Fruit fly (Drosophila melanogaster) whole organism, embryonic: Measurements from ENCODE around the gene CG14866.

Experiments used
- ATbp ChIP-seq: fragments of 200-800 bp; sonication (Bioruptor generic); optimal IDR thresholded peaks from 2 replicates; lab custom pipeline; 2017; ENCODE audit warnings: missing biosample characterization, mild to moderate bottlenecking, missing genetic modification characterization, missing genetic modification reagents
- Asciz ChIP-seq: fragments of 200-800 bp; sonication (Bioruptor generic); optimal IDR thresholded peaks from 2 replicates; lab custom pipeline; 2017; ENCODE audit warnings: missing biosample characterization, mild to moderate bottlenecking, missing genetic modification characterization, missing genetic modification reagents
- CG1024 ChIP-seq: fragments of 200-800 bp; sonication (Bioruptor generic); IDR thresholded peaks from 2 replicates; pipeline ENCODE4 v1.3.6; 2022; ENCODE audit warnings: missing biosample characterization, missing genetic modification characterization
- CG12155 ChIP-seq: fragments of 200-800 bp; sonication (Bioruptor generic); optimal IDR thresholded peaks from 3 replicates; lab custom pipeline; 2016; ENCODE audit warnings: missing biosample characterization, missing genetic modification characterization
- CG12299 ChIP-seq: fragments of 200-800 bp; sonication (Bioruptor generic); optimal IDR thresholded peaks from 2 replicates; lab custom pipeline; 2018; ENCODE audit warnings: missing biosample characterization, mild to moderate bottlenecking, missing genetic modification characterization
- CG12391 ChIP-seq: fragments of 200-800 bp; sonication (Bioruptor generic); optimal IDR thresholded peaks from 3 replicates; lab custom pipeline; 2018; ENCODE audit warnings: missing biosample characterization, mild to moderate bottlenecking, missing genetic modification characterization, moderate library complexity
- CG12769 ChIP-seq: fragments of 200-800 bp; sonication (Bioruptor generic); optimal IDR thresholded peaks from 2 replicates; lab custom pipeline; 2019; ENCODE audit warnings: missing biosample characterization, mild to moderate bottlenecking, missing genetic modification characterization, moderate library complexity
- CG13296 ChIP-seq: fragments of 200-800 bp; sonication (Bioruptor generic); optimal IDR thresholded peaks from 3 replicates; lab custom pipeline; 2018; ENCODE audit warnings: missing biosample characterization, mild to moderate bottlenecking, missing genetic modification characterization
- CG13424 ChIP-seq: fragments of 200-800 bp; sonication (Bioruptor generic); optimal IDR thresholded peaks from 2 replicates; lab custom pipeline; 2019; ENCODE audit warnings: missing biosample characterization, mild to moderate bottlenecking, missing genetic modification characterization, moderate library complexity
- CG13894 ChIP-seq: fragments of 200-800 bp; sonication (Bioruptor generic); optimal IDR thresholded peaks from 3 replicates; lab custom pipeline; 2018; ENCODE audit warnings: missing biosample characterization, mild to moderate bottlenecking, missing genetic modification characterization, moderate library complexity
- CG15601 ChIP-seq: fragments of 200-800 bp; sonication (Bioruptor generic); optimal IDR thresholded peaks from 3 replicates; lab custom pipeline; 2019; ENCODE audit warnings: missing biosample characterization, mild to moderate bottlenecking, missing genetic modification characterization, moderate library complexity
- CG15696 ChIP-seq: fragments of 200-800 bp; sonication (Bioruptor generic); optimal IDR thresholded peaks from 2 replicates; lab custom pipeline; 2019; ENCODE audit warnings: missing biosample characterization, mild to moderate bottlenecking, missing genetic modification characterization, moderate library complexity
- CG17385 ChIP-seq: fragments of 200-800 bp; sonication (Bioruptor generic); optimal IDR thresholded peaks from 3 replicates; lab custom pipeline; 2018; ENCODE audit warnings: missing biosample characterization, mild to moderate bottlenecking, missing genetic modification characterization
- CG17802 ChIP-seq: fragments of 200-800 bp; sonication (Bioruptor generic); optimal IDR thresholded peaks from 2 replicates; lab custom pipeline; 2018; ENCODE audit warnings: missing biosample characterization, mild to moderate bottlenecking, missing genetic modification characterization, moderate library complexity
- CG18764 ChIP-seq: fragments of 200-800 bp; sonication (Bioruptor generic); optimal IDR thresholded peaks from 3 replicates; lab custom pipeline; 2016; ENCODE audit warnings: missing biosample characterization, missing genetic modification characterization
- CG2875 ChIP-seq: fragments of 200-800 bp; sonication (Bioruptor generic); optimal IDR thresholded peaks from 2 replicates; lab custom pipeline; 2017; ENCODE audit warnings: missing biosample characterization, mild to moderate bottlenecking, missing genetic modification characterization, missing genetic modification reagents
- CG30403 ChIP-seq: fragments of 200-800 bp; sonication (Bioruptor generic); optimal IDR thresholded peaks from 3 replicates; lab custom pipeline; 2016; ENCODE audit warnings: missing biosample characterization, missing genetic modification characterization
- CG32532 ChIP-seq: fragments of 200-800 bp; sonication (Bioruptor generic); IDR thresholded peaks from 2 replicates; pipeline ENCODE4 v1.3.6; 2022; ENCODE audit warnings: missing biosample characterization, missing genetic modification characterization
- CG3281 ChIP-seq: fragments of 200-800 bp; sonication (Bioruptor generic); optimal IDR thresholded peaks from 3 replicates; lab custom pipeline; 2017; ENCODE audit warnings: missing biosample characterization, mild to moderate bottlenecking, missing genetic modification characterization
- CG33213 ChIP-seq: fragments of 200-800 bp; sonication (Bioruptor generic); optimal IDR thresholded peaks from 3 replicates; lab custom pipeline; 2016; ENCODE audit warnings: missing biosample characterization, missing genetic modification characterization
- CG34224 ChIP-seq: fragments of 200-800 bp; sonication (Bioruptor generic); IDR thresholded peaks from 3 replicates; pipeline ENCODE4 v1.3.6; 2022; ENCODE audit warnings: missing biosample characterization, missing genetic modification characterization; ENCODE audit not compliant: partially characterized antibody
- CG6272 ChIP-seq: fragments of 200-800 bp; sonication (Bioruptor generic); IDR thresholded peaks from 2 replicates; pipeline ENCODE4 v1.3.6; 2022; ENCODE audit warnings: missing biosample characterization, missing genetic modification characterization
- CG6765 ChIP-seq: fragments of 200-800 bp; sonication (Bioruptor generic); optimal IDR thresholded peaks from 3 replicates; lab custom pipeline; 2017; ENCODE audit warnings: missing biosample characterization, mild to moderate bottlenecking, missing genetic modification characterization
- CG8281 ChIP-seq: fragments of 200-800 bp; sonication (Bioruptor generic); optimal IDR thresholded peaks from 2 replicates; lab custom pipeline; 2018; ENCODE audit warnings: missing biosample characterization, mild to moderate bottlenecking, missing genetic modification characterization, moderate library complexity
- CG8765 ChIP-seq: fragments of 200-800 bp; sonication (Bioruptor generic); IDR thresholded peaks from 2 replicates; pipeline ENCODE4 v1.3.6; 2022; ENCODE audit warnings: missing biosample characterization, missing genetic modification characterization
- CG9609 ChIP-seq: fragments of 200-800 bp; sonication (Bioruptor generic); optimal IDR thresholded peaks from 3 replicates; lab custom pipeline; 2016; ENCODE audit warnings: missing biosample characterization, missing genetic modification characterization
- GATAe ChIP-seq: fragments of 200-800 bp; sonication (Bioruptor generic); conservative IDR thresholded peaks from 2 replicates; pipeline ENCODE4 v1.3.6; 2022; ENCODE audit warnings: missing biosample characterization, missing genetic modification characterization
- Jarid2 ChIP-seq: fragments of 200-800 bp; sonication (Bioruptor generic); optimal IDR thresholded peaks from 3 replicates; lab custom pipeline; 2017; ENCODE audit warnings: mild to moderate bottlenecking, missing biosample characterization, missing genetic modification reagents, missing genetic modification characterization
- MESR4 ChIP-seq: fragments of 200-800 bp; sonication (Bioruptor generic); optimal IDR thresholded peaks from 2 replicates; lab custom pipeline; 2018; ENCODE audit warnings: missing biosample characterization, mild to moderate bottlenecking, missing genetic modification characterization, moderate library complexity
- NfI ChIP-seq: fragments of 200-800 bp; sonication (Bioruptor generic); optimal IDR thresholded peaks from 3 replicates; lab custom pipeline; 2018; ENCODE audit warnings: missing biosample characterization, mild to moderate bottlenecking, missing genetic modification characterization, moderate library complexity
- Optix ChIP-seq: fragments of 200-800 bp; sonication (Bioruptor generic); IDR thresholded peaks from 3 replicates; pipeline ENCODE4 v1.3.6; 2022; ENCODE audit warnings: missing biosample characterization, missing genetic modification characterization
- Sin3A ChIP-seq: fragments of >200 bp; optimal IDR thresholded peaks from 2 replicates; lab custom pipeline; 2018
- Sox100B ChIP-seq: fragments of 200-800 bp; sonication (Bioruptor generic); optimal IDR thresholded peaks from 3 replicates; lab custom pipeline; 2018; ENCODE audit warnings: missing biosample characterization, mild to moderate bottlenecking, missing genetic modification characterization
- Sry-δ ChIP-seq: fragments of 200-800 bp; sonication (Bioruptor generic); optimal IDR thresholded peaks from 2 replicates; lab custom pipeline; 2016; ENCODE audit warnings: missing biosample characterization, missing genetic modification characterization
- Taf1 ChIP-seq: fragments of 200-800 bp; sonication (Bioruptor generic); IDR thresholded peaks from 2 replicates; pipeline ENCODE4 v1.3.6; 2022; ENCODE audit warnings: missing biosample characterization, missing genetic modification characterization
- ac ChIP-seq: fragments of 200-800 bp; sonication (Bioruptor generic); optimal IDR thresholded peaks from 3 replicates; lab custom pipeline; 2017; ENCODE audit warnings: missing biosample characterization, mild to moderate bottlenecking, missing genetic modification characterization
- al ChIP-seq: fragments of 200-800 bp; sonication (Bioruptor generic); IDR thresholded peaks from 2 replicates; pipeline ENCODE4 v1.3.6; 2022; ENCODE audit warnings: missing biosample characterization, missing genetic modification characterization
- corto ChIP-seq: fragments of 200-800 bp; sonication (Bioruptor generic); optimal IDR thresholded peaks from 2 replicates; lab custom pipeline; 2016; ENCODE audit warnings: missing biosample characterization, mild to moderate bottlenecking, missing genetic modification characterization, moderate library complexity
- dimm ChIP-seq: fragments of 200-800 bp; sonication (Bioruptor generic); IDR thresholded peaks from 2 replicates; pipeline ENCODE4 v1.3.6; 2022; ENCODE audit warnings: missing biosample characterization, missing genetic modification characterization
- en ChIP-seq: fragments of 200-800 bp; sonication (Bioruptor generic); optimal IDR thresholded peaks from 2 replicates; lab custom pipeline; 2016; ENCODE audit warnings: missing biosample characterization, missing genetic modification characterization
- jigr1 ChIP-seq: fragments of 200-800 bp; sonication (Bioruptor generic); IDR thresholded peaks from 3 replicates; pipeline ENCODE4 v1.3.6; 2022; ENCODE audit warnings: missing biosample characterization, missing genetic modification characterization
- odd ChIP-seq: fragments of 200-800 bp; sonication (Bioruptor generic); optimal IDR thresholded peaks from 2 replicates; lab custom pipeline; 2017; ENCODE audit warnings: missing biosample characterization, mild to moderate bottlenecking, missing genetic modification characterization
- p53 ChIP-seq: fragments of 200-800 bp; sonication (Bioruptor generic); optimal IDR thresholded peaks from 2 replicates; lab custom pipeline; 2016; ENCODE audit warnings: missing biosample characterization, missing genetic modification characterization
- pan ChIP-seq, 4 experiments: fragments of >200 bp in 3 of 4; fragments of 200-800 bp in 1 of 4; sonication (Bioruptor generic) in 1 of 4; optimal IDR thresholded peaks in 3 of 4; IDR thresholded peaks in 1 of 4; 2 replicates each; pipeline versions ENCODE4 v1.3.6 to Lab custom; 2017 to 2022; ENCODE audit warnings: missing biosample characterization in 2 of 4, missing genetic modification characterization in 2 of 4, mixed read lengths in 1 of 4
- pb ChIP-seq: fragments of 200-800 bp; sonication (Bioruptor generic); optimal IDR thresholded peaks from 3 replicates; lab custom pipeline; 2016; ENCODE audit warnings: missing biosample characterization, missing genetic modification characterization
- pum ChIP-seq: fragments of 200-800 bp; sonication (Bioruptor generic); optimal IDR thresholded peaks from 2 replicates; lab custom pipeline; 2016; ENCODE audit warnings: missing biosample characterization, missing genetic modification characterization
- sens-2 ChIP-seq: fragments of 200-800 bp; sonication (Bioruptor generic); IDR thresholded peaks from 2 replicates; pipeline ENCODE4 v1.3.6; 2022; ENCODE audit warnings: missing biosample characterization, missing genetic modification characterization
- shn ChIP-seq: fragments of 200-800 bp; sonication (Bioruptor generic); optimal IDR thresholded peaks from 3 replicates; lab custom pipeline; 2016; ENCODE audit warnings: missing biosample characterization, missing genetic modification characterization
- zfh1 ChIP-seq: fragments of 200-800 bp; sonication (Bioruptor generic); IDR thresholded peaks from 3 replicates; pipeline ENCODE4 v1.3.6; 2022; ENCODE audit warnings: missing biosample characterization, missing genetic modification characterization

CG14866 gene

DNA sequence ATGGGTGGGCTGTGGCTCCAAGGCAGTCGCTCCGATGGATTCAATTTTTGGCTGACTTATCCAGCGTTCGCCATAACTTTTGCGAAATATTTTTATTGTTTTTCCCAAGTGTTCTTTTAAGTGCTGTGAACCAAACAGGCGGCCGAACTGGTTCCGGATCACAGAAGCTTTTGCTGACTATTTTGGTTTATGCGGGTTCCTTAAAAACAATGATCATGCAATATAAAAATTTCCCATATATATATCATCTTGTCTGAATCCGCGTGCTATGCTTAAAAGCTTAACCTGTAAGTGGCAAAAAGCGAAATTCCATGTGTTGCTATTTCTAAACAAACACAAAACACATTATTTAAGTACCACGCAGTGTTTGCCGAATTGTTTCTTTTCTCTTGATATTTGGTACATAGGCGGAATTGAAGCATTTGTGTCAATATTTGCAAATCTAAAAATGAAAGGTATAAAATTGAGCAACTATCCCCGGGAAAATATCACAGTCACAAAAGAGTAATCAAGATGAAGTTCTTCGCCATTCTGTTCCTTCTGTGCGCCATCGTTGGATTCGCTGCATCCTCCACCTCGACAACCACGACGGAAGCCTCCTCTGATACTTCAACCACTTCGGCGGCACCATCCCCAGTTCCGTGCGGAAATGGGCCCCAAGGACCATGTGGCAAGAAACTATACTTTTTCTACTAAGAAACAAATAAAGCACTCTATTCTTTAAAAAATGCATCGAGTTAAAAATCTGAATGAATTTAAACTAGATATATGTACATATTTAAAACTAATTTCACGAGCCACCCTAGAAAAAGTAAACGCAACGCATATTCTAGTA is 3.9 kb downstream of the CG14866 start, which contains the start of the genes CG6276 and CG44040 (continued):
- TF ChIP-seq Sin3A (lab: Kevin White, UChicago) (peak; percentile 8), pan (optimal IDR thresholded peaks at IDR 0.05; lab: Kevin White, UChicago) (no peak), pan (GFP tag; optimal IDR thresholded peaks at IDR 0.05 in 1 of 2, IDR thresholded peaks at IDR 0.05 in 1 of 2) (peak in 1 of 2 experiments; percentile 49), corto (GFP tag; lab: Kevin White, UChicago) (no peak), CG17385 (no peak), odd (GFP tag; lab: Kevin White, UChicago) (no peak), GATAe (no peak), CG6272 (GFP tag; lab: Robert Waterston, UW) (no peak), pum (GFP tag; lab: Kevin White, UChicago) (peak; percentile 33), pb (no peak), Sry-δ (GFP tag; lab: Kevin White, UChicago) (peak; percentile 15), CG15696 (tag; lab: Kevin White, UChicago) (peak; percentile 16), CG12769 (peak; percentile 71), CG9609 (GFP tag; lab: Kevin White, UChicago) (peak; percentile 32), dimm (GFP tag; lab: Robert Waterston, UW) (no peak), CG8281 (tag; lab: Kevin White, UChicago) (peak; percentile 38), CG2875 (GFP tag; lab: Kevin White, UChicago) (peak; percentile 14), jigr1 (GFP tag; lab: Robert Waterston, UW) (no peak), Sox100B (GFP tag; lab: Kevin White, UChicago) (no peak), CG33213 (GFP tag; lab: Kevin White, UChicago) (peak; percentile 14), CG12155 (GFP tag; lab: Kevin White, UChicago) (peak; percentile 5), CG13894 (tag; lab: Kevin White, UChicago) (peak; percentile 20), CG3281 (peak; percentile 70), Taf1 (no peak), CG12299 (tag; lab: Kevin White, UChicago) (peak; percentile 56), CG13296 (GFP tag; lab: Kevin White, UChicago) (peak; percentile 43), CG13424 (tag; lab: Kevin White, UChicago) (peak; percentile 55), Optix (GFP tag; lab: Robert Waterston, UW) (0 out of 3 replicates have a peak, but pooled peaks have one; percentile 27), Asciz (GFP tag; lab: Kevin White, UChicago) (peak; percentile 23), CG12391 (peak; percentile 49), NfI (peak; percentile 44), en (GFP tag; lab: Kevin White, UChicago) (peak; percentile 16), sens-2 (GFP tag; lab: Robert Waterston, UW) (no peak), al (GFP tag; lab: Robert Waterston, UW) (peak; percentile 9; the same call in 1 of the 2 replicates), p53 (GFP tag; lab: Kevin White, UChicago) (peak; percentile 23), CG18764 (no peak), zfh1 (no peak), CG1024 (GFP tag; lab: Robert Waterston, UW) (no peak), CG15601 (peak; percentile 10), CG6765 (GFP tag; lab: Kevin White, UChicago) (peak; percentile 73), MESR4 (GFP tag; lab: Kevin White, UChicago) (peak; percentile 63), CG8765 (no peak; the same call in 1 of the 2 replicates), ac (GFP tag; lab: Kevin White, UChicago) (no peak), Jarid2 (GFP tag; lab: Kevin White, UChicago) (no peak), shn (no peak), CG17802 (no peak), CG34224 (no peak), CG30403 (GFP tag; lab: Kevin White, UChicago) (peak; percentile 70), ATbp (GFP tag; lab: Kevin White, UChicago) (peak; percentile 36), CG32532 (GFP tag; lab: Robert Waterston, UW) (peak; percentile 68)
